Fruit fly (Drosophila melanogaster) whole organism, embryonic: ENCODE results near the gene tsh.

Experiments used
- CG10147 ChIP-seq: fragments of 200-800 bp; sonication (Bioruptor generic); optimal IDR thresholded peaks from 2 replicates; lab custom pipeline; 2019; ENCODE audit warnings: missing biosample characterization, mild to moderate bottlenecking, missing genetic modification characterization, moderate library complexity
- CG10431 ChIP-seq: fragments of 200-800 bp; sonication (Bioruptor generic); optimal IDR thresholded peaks from 3 replicates; lab custom pipeline; 2018; ENCODE audit warnings: missing biosample characterization, mild to moderate bottlenecking, missing genetic modification characterization
- CG11247 ChIP-seq: fragments of 200-800 bp; sonication (Bioruptor generic); IDR thresholded peaks from 2 replicates; pipeline ENCODE4 v1.3.6; 2022; ENCODE audit warnings: missing biosample characterization, missing genetic modification characterization
- CG12769 ChIP-seq: fragments of 200-800 bp; sonication (Bioruptor generic); optimal IDR thresholded peaks from 2 replicates; lab custom pipeline; 2019; ENCODE audit warnings: missing biosample characterization, mild to moderate bottlenecking, missing genetic modification characterization, moderate library complexity
- CG14014 ChIP-seq: fragments of 200-800 bp; sonication (Bioruptor generic); IDR thresholded peaks from 2 replicates; pipeline ENCODE4 v1.3.6; 2022; ENCODE audit warnings: missing biosample characterization, missing genetic modification characterization
- CG15601 ChIP-seq: fragments of 200-800 bp; sonication (Bioruptor generic); optimal IDR thresholded peaks from 3 replicates; lab custom pipeline; 2019; ENCODE audit warnings: missing biosample characterization, mild to moderate bottlenecking, missing genetic modification characterization, moderate library complexity
- CG1647 ChIP-seq: fragments of 200-800 bp; sonication (Bioruptor generic); optimal IDR thresholded peaks from 3 replicates; lab custom pipeline; 2016; ENCODE audit warnings: missing biosample characterization, missing genetic modification characterization
- CG17912 ChIP-seq: fragments of 200-800 bp; sonication (Bioruptor generic); optimal IDR thresholded peaks from 2 replicates; lab custom pipeline; 2018; ENCODE audit warnings: missing biosample characterization, mild to moderate bottlenecking, missing genetic modification characterization
- CG18476 ChIP-seq: fragments of 200-800 bp; sonication (Bioruptor generic); optimal IDR thresholded peaks from 2 replicates; lab custom pipeline; 2016; ENCODE audit warnings: missing biosample characterization, mild to moderate bottlenecking, missing genetic modification characterization
- CG2202 ChIP-seq: fragments of 200-800 bp; sonication (Bioruptor generic); optimal IDR thresholded peaks from 2 replicates; lab custom pipeline; 2018; ENCODE audit warnings: missing biosample characterization, mild to moderate bottlenecking, missing genetic modification characterization
- CG3281 ChIP-seq: fragments of 200-800 bp; sonication (Bioruptor generic); optimal IDR thresholded peaks from 3 replicates; lab custom pipeline; 2017; ENCODE audit warnings: missing biosample characterization, mild to moderate bottlenecking, missing genetic modification characterization
- CG33213 ChIP-seq: fragments of 200-800 bp; sonication (Bioruptor generic); optimal IDR thresholded peaks from 3 replicates; lab custom pipeline; 2016; ENCODE audit warnings: missing biosample characterization, missing genetic modification characterization
- CG4360 ChIP-seq: fragments of 200-800 bp; sonication (Bioruptor generic); IDR thresholded peaks from 2 replicates; pipeline ENCODE4 v1.3.6; 2022; ENCODE audit warnings: missing biosample characterization, missing genetic modification characterization
- CG5953 ChIP-seq: fragments of 200-800 bp; sonication (Bioruptor generic); IDR thresholded peaks from 2 replicates; pipeline ENCODE4 v1.3.6; 2022; ENCODE audit warnings: missing biosample characterization, missing genetic modification characterization
- CG6254 ChIP-seq: fragments of 200-800 bp; sonication (Bioruptor generic); optimal IDR thresholded peaks from 3 replicates; lab custom pipeline; 2017; ENCODE audit warnings: mild to moderate bottlenecking, missing biosample characterization, missing genetic modification reagents, missing genetic modification characterization
- CG7556 ChIP-seq: fragments of 200-800 bp; sonication (Bioruptor generic); optimal IDR thresholded peaks from 2 replicates; lab custom pipeline; 2017; ENCODE audit warnings: missing biosample characterization, mild to moderate bottlenecking, missing genetic modification characterization
- CG9727 ChIP-seq: fragments of 200-800 bp; sonication (Bioruptor generic); optimal IDR thresholded peaks from 3 replicates; lab custom pipeline; 2017; ENCODE audit warnings: missing biosample characterization, mild to moderate bottlenecking, missing genetic modification characterization
- CkIIα-i1 ChIP-seq: fragments of 200-800 bp; sonication (Bioruptor generic); IDR thresholded peaks from 2 replicates; pipeline ENCODE4 v1.3.6; 2022; ENCODE audit warnings: missing biosample characterization, missing genetic modification characterization
- Deaf1 ChIP-seq: fragments of 200-800 bp; optimal IDR thresholded peaks from 3 replicates; lab custom pipeline; 2019; ENCODE audit warnings: missing biosample characterization, mild to moderate bottlenecking, missing genetic modification characterization, moderate library complexity
- Ets65A ChIP-seq: fragments of 200-800 bp; sonication (Bioruptor generic); peaks from one replicate; lab custom pipeline; 2016; ENCODE audit warnings: missing biosample characterization, missing genetic modification characterization
- HLHmδ ChIP-seq: fragments of 200-800 bp; sonication (Bioruptor generic); optimal IDR thresholded peaks from 2 replicates; lab custom pipeline; 2018; ENCODE audit warnings: missing biosample characterization, mild to moderate bottlenecking, missing genetic modification characterization, moderate library complexity
- Hmx ChIP-seq: fragments of 200-800 bp; sonication (Bioruptor generic); optimal IDR thresholded peaks from 2 replicates; lab custom pipeline; 2016; ENCODE audit warnings: missing biosample characterization, missing genetic modification characterization
- Mad ChIP-seq: fragments of 200-800 bp; sonication (Bioruptor generic); optimal IDR thresholded peaks from 2 replicates; lab custom pipeline; 2016; ENCODE audit warnings: missing biosample characterization, missing genetic modification characterization
- Optix ChIP-seq: fragments of 200-800 bp; sonication (Bioruptor generic); IDR thresholded peaks from 3 replicates; pipeline ENCODE4 v1.3.6; 2022; ENCODE audit warnings: missing biosample characterization, missing genetic modification characterization
- Sin3A ChIP-seq: fragments of >200 bp; optimal IDR thresholded peaks from 2 replicates; lab custom pipeline; 2018
- Taf1 ChIP-seq: fragments of 200-800 bp; sonication (Bioruptor generic); IDR thresholded peaks from 2 replicates; pipeline ENCODE4 v1.3.6; 2022; ENCODE audit warnings: missing biosample characterization, missing genetic modification characterization
- Xrp1 ChIP-seq: fragments of 200-800 bp; sonication (Bioruptor generic); IDR thresholded peaks from 2 replicates; pipeline ENCODE4 v1.3.6; 2022; ENCODE audit warnings: missing biosample characterization, missing genetic modification characterization
- aop ChIP-seq: fragments of 200-800 bp; sonication (Bioruptor generic); IDR thresholded peaks from 2 replicates; pipeline ENCODE4 v1.3.6; 2022; ENCODE audit warnings: missing biosample characterization, missing genetic modification characterization
- ato ChIP-seq: fragments of 200-800 bp; sonication (Bioruptor generic); IDR thresholded peaks from 2 replicates; pipeline ENCODE4 v1.3.6; 2022; ENCODE audit warnings: missing biosample characterization, missing genetic modification characterization; ENCODE audit not compliant: partially characterized antibody
- bbx ChIP-seq: fragments of 200-800 bp; sonication (Bioruptor generic); IDR thresholded peaks from 2 replicates; pipeline ENCODE4 v1.3.6; 2022; ENCODE audit warnings: missing biosample characterization, missing genetic modification characterization; ENCODE audit not compliant: partially characterized antibody
- br ChIP-seq: fragments of >200 bp; optimal IDR thresholded peaks from 2 replicates; lab custom pipeline; 2017
- ci ChIP-seq: fragments of 200-800 bp; sonication (Bioruptor generic); IDR thresholded peaks from 3 replicates; pipeline ENCODE4 v1.3.6; 2022; ENCODE audit warnings: missing biosample characterization, missing genetic modification characterization
- croc ChIP-seq: fragments of 200-800 bp; sonication (Bioruptor generic); conservative IDR thresholded peaks from 3 replicates; pipeline ENCODE4 v1.3.6; 2022; ENCODE audit warnings: missing biosample characterization, missing genetic modification characterization
- da ChIP-seq: fragments of 200-800 bp; sonication (Bioruptor generic); optimal IDR thresholded peaks from 2 replicates; lab custom pipeline; 2016; ENCODE audit warnings: missing biosample characterization, missing genetic modification characterization
- danr ChIP-seq: fragments of 200-800 bp; sonication (Bioruptor generic); IDR thresholded peaks from 2 replicates; pipeline ENCODE4 v1.3.6; 2022; ENCODE audit warnings: missing biosample characterization, missing genetic modification characterization
- dimm ChIP-seq: fragments of 200-800 bp; sonication (Bioruptor generic); IDR thresholded peaks from 2 replicates; pipeline ENCODE4 v1.3.6; 2022; ENCODE audit warnings: missing biosample characterization, missing genetic modification characterization
- fd96Cb ChIP-seq: fragments of 200-800 bp; sonication (Bioruptor generic); optimal IDR thresholded peaks from 2 replicates; lab custom pipeline; 2018; ENCODE audit warnings: missing biosample characterization, mild to moderate bottlenecking, missing genetic modification characterization, moderate library complexity
- hb ChIP-seq: fragments of 200-800 bp; sonication (Bioruptor generic); IDR thresholded peaks from 3 replicates; pipeline ENCODE4 v1.3.6; 2022; ENCODE audit warnings: missing biosample characterization, missing genetic modification characterization; ENCODE audit not compliant: partially characterized antibody
- hkb ChIP-seq, 2 experiments: fragments of 200-800 bp in 1 of 2; fragments of >200 bp in 1 of 2; sonication (Bioruptor generic) in 1 of 2; IDR thresholded peaks in 1 of 2; optimal IDR thresholded peaks in 1 of 2; 2 replicates each; pipeline versions ENCODE4 v1.3.6 to Lab custom; 2017 to 2022; ENCODE audit warnings: missing biosample characterization in 1 of 2, missing genetic modification characterization in 1 of 2
- hth ChIP-seq: fragments of >200 bp; optimal IDR thresholded peaks from 2 replicates; lab custom pipeline; 2017; ENCODE audit warnings: inconsistent platforms
- luna ChIP-seq: fragments of 200-800 bp; sonication (Bioruptor generic); optimal IDR thresholded peaks from 2 replicates; lab custom pipeline; 2016; ENCODE audit warnings: missing biosample characterization, missing genetic modification characterization
- nerfin-1 ChIP-seq: fragments of 200-800 bp; sonication (Bioruptor generic); optimal IDR thresholded peaks from 3 replicates; lab custom pipeline; 2019; ENCODE audit warnings: missing biosample characterization, mild to moderate bottlenecking, missing genetic modification characterization, moderate library complexity
- p53 ChIP-seq: fragments of 200-800 bp; sonication (Bioruptor generic); optimal IDR thresholded peaks from 2 replicates; lab custom pipeline; 2016; ENCODE audit warnings: missing biosample characterization, missing genetic modification characterization
- rib ChIP-seq: fragments of 200-800 bp; sonication (Bioruptor generic); IDR thresholded peaks from 2 replicates; pipeline ENCODE4 v1.3.6; 2022; ENCODE audit warnings: missing biosample characterization, missing genetic modification characterization
- salm ChIP-seq: fragments of 200-800 bp; sonication (Bioruptor generic); optimal IDR thresholded peaks from 2 replicates; lab custom pipeline; 2018; ENCODE audit warnings: missing biosample characterization, mild to moderate bottlenecking, missing genetic modification characterization
- slp2 ChIP-seq: fragments of 200-800 bp; sonication (Bioruptor generic); optimal IDR thresholded peaks from 2 replicates; lab custom pipeline; 2016; ENCODE audit warnings: missing biosample characterization, missing genetic modification characterization
- so ChIP-seq: fragments of 200-800 bp; sonication (Bioruptor generic); IDR thresholded peaks from 3 replicates; pipeline ENCODE4 v1.3.6; 2022; ENCODE audit warnings: missing biosample characterization, missing genetic modification characterization
- stc ChIP-seq: fragments of 200-800 bp; sonication (Bioruptor generic); IDR thresholded peaks from 2 replicates; pipeline ENCODE4 v1.3.6; 2022; ENCODE audit warnings: missing biosample characterization, missing genetic modification characterization
- tin ChIP-seq: fragments of 200-800 bp; sonication (Bioruptor generic); optimal IDR thresholded peaks from 3 replicates; lab custom pipeline; 2016; ENCODE audit warnings: missing biosample characterization, missing genetic modification characterization
- tna ChIP-seq: fragments of 200-800 bp; sonication (Bioruptor generic); IDR thresholded peaks from 2 replicates; pipeline ENCODE4 v1.3.6; 2022; ENCODE audit warnings: missing biosample characterization, missing genetic modification characterization; ENCODE audit not compliant: partially characterized antibody
- zen ChIP-seq: fragments of 200-800 bp; sonication (Bioruptor generic); optimal IDR thresholded peaks from 3 replicates; lab custom pipeline; 2018; ENCODE audit warnings: missing biosample characterization, mild to moderate bottlenecking, missing genetic modification characterization, moderate library complexity
- zfh1 ChIP-seq: fragments of 200-800 bp; sonication (Bioruptor generic); IDR thresholded peaks from 3 replicates; pipeline ENCODE4 v1.3.6; 2022; ENCODE audit warnings: missing biosample characterization, missing genetic modification characterization

The tsh gene

DNA sequence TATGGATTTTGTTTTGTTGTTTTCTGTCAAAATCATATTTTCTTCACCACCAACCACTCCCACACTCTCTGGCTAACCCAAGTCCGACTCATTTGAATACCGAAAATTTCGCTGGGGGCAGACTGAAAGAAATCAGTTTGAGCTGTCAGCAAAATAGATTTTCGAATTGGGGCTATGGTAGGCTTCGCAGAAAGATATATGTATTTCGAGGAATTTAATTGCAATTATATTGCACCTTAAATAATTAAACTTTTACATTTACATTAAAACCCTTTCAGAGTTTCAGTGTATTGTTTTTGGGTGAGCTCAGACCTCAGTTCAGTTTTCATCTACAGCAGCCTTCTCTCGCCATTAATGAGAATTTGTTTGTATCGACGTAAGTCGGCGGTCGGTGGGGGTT is 41.4 kb upstream of the tsh start (continued):
- TF ChIP-seq Ets65A (peak; percentile 90), p53 (GFP tag; lab: Kevin White, UChicago) (no peak), rib (GFP tag; lab: Robert Waterston, UW) (peak; percentile 53; the same call in 1 of the 2 replicates), CG5953 (GFP tag; lab: Robert Waterston, UW) (no peak; the same call in 1 of the 2 replicates), CG15601 (tag; lab: Kevin White, UChicago) (peak; percentile 34), CG17912 (GFP tag; lab: Kevin White, UChicago) (no peak), Mad (GFP tag; lab: Kevin White, UChicago) (peak; percentile 17), slp2 (GFP tag; lab: Kevin White, UChicago) (no peak), Optix (GFP tag; lab: Robert Waterston, UW) (peak; percentile 58; the same call in 2 of the 3 replicates), tna (GFP tag; lab: Robert Waterston, UW) (no peak), CG3281 (GFP tag; lab: Kevin White, UChicago) (peak; percentile 41), Hmx (GFP tag; lab: Kevin White, UChicago) (no peak), zen (tag; lab: Kevin White, UChicago) (peak; percentile 16), CG6254 (no peak), CG1647 (GFP tag; lab: Kevin White, UChicago) (no peak), luna (GFP tag; lab: Kevin White, UChicago) (no peak), Deaf1 (tag; lab: Kevin White, UChicago) (peak; percentile 42), Xrp1 (GFP tag; lab: Robert Waterston, UW) (peak; percentile 71; the same call in 1 of the 2 replicates), CG4360 (no peak), aop (no peak), stc (GFP tag; lab: Robert Waterston, UW) (peak; percentile 45; the same call in 1 of the 2 replicates), CG18476 (GFP tag; lab: Kevin White, UChicago) (peak; percentile 50), HLHmδ (GFP tag; lab: Kevin White, UChicago) (no peak), ci (GFP tag; lab: Robert Waterston, UW) (peak; percentile 85; the same call in 2 of the 3 replicates), CG7556 (GFP tag; lab: Kevin White, UChicago) (peak; percentile 68), so (GFP tag; lab: Robert Waterston, UW) (no peak; the same call in 2 of the 3 replicates), CG10147 (GFP tag; lab: Kevin White, UChicago) (peak; percentile 20), CG12769 (tag; lab: Kevin White, UChicago) (peak; percentile 60), danr (GFP tag; lab: Robert Waterston, UW) (peak; percentile 42; the same call in 1 of the 2 replicates), hb (GFP tag; lab: Robert Waterston, UW) (no peak), CG2202 (tag; lab: Kevin White, UChicago) (peak; percentile 17), bbx (GFP tag; lab: Robert Waterston, UW) (no peak), Sin3A (no peak), hth (no peak), br (lab: Kevin White, UChicago) (no peak), nerfin-1 (tag; lab: Kevin White, UChicago) (peak; percentile 36), CG14014 (peak; percentile 58; the same call in 1 of the 2 replicates), dimm (GFP tag; lab: Robert Waterston, UW) (no peak), zfh1 (GFP tag; lab: Robert Waterston, UW) (peak; percentile 73; the same call in 2 of the 3 replicates), CG33213 (GFP tag; lab: Kevin White, UChicago) (no peak), salm (tag; lab: Kevin White, UChicago) (no peak), hkb (optimal IDR thresholded peaks at IDR 0.05; lab: Kevin White, UChicago) (no peak), hkb (GFP tag; IDR thresholded peaks at IDR 0.05; lab: Robert Waterston, UW) (peak; percentile 55; the same call in 1 of the 2 replicates), tin (GFP tag; lab: Kevin White, UChicago) (peak; percentile 59), CG10431 (no peak), ato (GFP tag; lab: Robert Waterston, UW) (no peak), croc (peak; percentile 27; the same call in 2 of the 3 replicates), fd96Cb (tag; lab: Kevin White, UChicago) (peak; percentile 54), CG9727 (peak; percentile 61), CG11247 (GFP tag; lab: Robert Waterston, UW) (no peak; the same call in 1 of the 2 replicates), Taf1 (GFP tag; lab: Robert Waterston, UW) (peak; percentile 22; the same call in 1 of the 2 replicates), CkIIα-i1 (GFP tag; lab: Robert Waterston, UW) (no peak), da (GFP tag; lab: Kevin White, UChicago) (no peak)
